Fruit fly (Drosophila melanogaster) whole organism, pupa: ENCODE data around the gene Dip-B.

ENCODE experiments used
- CG14655 ChIP-seq: fragments of 200-800 bp; sonication (Bioruptor generic); optimal IDR thresholded peaks from 3 replicates; lab custom pipeline; 2017; ENCODE audit warnings: mild to moderate bottlenecking, missing biosample characterization, missing genetic modification reagents, missing genetic modification characterization
- CG17806 ChIP-seq: fragments of 200-800 bp; sonication (Bioruptor generic); optimal IDR thresholded peaks from 2 replicates; lab custom pipeline; 2018; ENCODE audit warnings: missing biosample characterization, mild to moderate bottlenecking, missing genetic modification characterization, moderate library complexity
- CG34367 ChIP-seq: fragments of 200-800 bp; sonication (Bioruptor generic); optimal IDR thresholded peaks from 2 replicates; lab custom pipeline; 2018; ENCODE audit warnings: missing biosample characterization, mild to moderate bottlenecking, missing genetic modification characterization
- Ets98B ChIP-seq: fragments of 200-800 bp; sonication (Bioruptor generic); IDR thresholded peaks from 2 replicates; pipeline ENCODE4 v1.3.6; 2022; ENCODE audit warnings: missing biosample characterization, missing genetic modification characterization
- Pif1B ChIP-seq: fragments of 200-800 bp; sonication (Bioruptor generic); optimal IDR thresholded peaks from 3 replicates; lab custom pipeline; 2016; ENCODE audit warnings: missing biosample characterization, missing genetic modification characterization
- gl ChIP-seq: fragments of 200-800 bp; sonication (Bioruptor generic); optimal IDR thresholded peaks from 2 replicates; lab custom pipeline; 2018; ENCODE audit warnings: missing biosample characterization, mild to moderate bottlenecking, missing genetic modification characterization

DNA sequence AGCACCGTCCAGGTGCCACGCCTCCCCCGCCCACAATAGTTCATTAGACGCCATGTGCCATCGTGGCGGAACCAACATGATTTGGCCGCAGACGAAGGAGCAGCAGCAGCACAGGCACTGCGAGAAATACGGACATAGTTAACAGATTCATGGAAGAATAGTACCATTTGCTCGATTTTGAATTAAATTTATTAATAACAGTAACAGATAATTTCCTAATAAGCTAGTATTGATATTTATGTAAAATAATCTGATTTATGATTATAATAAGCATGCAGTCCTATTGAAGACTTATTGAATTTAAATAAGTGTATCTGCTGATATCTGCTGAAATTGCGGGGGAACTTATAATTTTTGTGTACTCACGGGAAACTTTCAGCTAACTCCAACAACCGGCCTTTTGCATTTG, 15.2 kb downstream of the Dip-B start:
- peak; percentile 12 for TF ChIP-seq Pif1B
- TF ChIP-seq CG34367 = no peak
- no peak for TF ChIP-seq gl (tag; lab: Kevin White, UChicago)
- TF ChIP-seq CG17806 = no peak
- peak; percentile 88 for TF ChIP-seq CG14655 (GFP tag; lab: Kevin White, UChicago)
- peak; percentile 49; the same call in 1 of the 2 replicates for TF ChIP-seq Ets98B (GFP tag; lab: Robert Waterston, UW)
